Fruit fly (Drosophila melanogaster) whole organism, embryonic: ENCODE results near the gene SP1173.
A peak's percentile ranks its signal among the peaks of the same experiment; 100 is the strongest.

Experiments
- Antp ChIP-seq: fragments of 200-800 bp; sonication (Bioruptor generic); optimal IDR thresholded peaks from 3 replicates; lab custom pipeline; 2016; ENCODE audit warnings: missing biosample characterization, missing genetic modification characterization
- Awh ChIP-seq: fragments of 200-800 bp; sonication (Bioruptor generic); IDR thresholded peaks from 2 replicates; pipeline ENCODE4, ENCODE4 v1.3.6; 2022; ENCODE audit warnings: missing biosample characterization, missing genetic modification characterization
- B-H2 ChIP-seq: fragments of 200-800 bp; sonication (Bioruptor generic); optimal IDR thresholded peaks from 2 replicates; lab custom pipeline; 2018; ENCODE audit warnings: missing biosample characterization, mild to moderate bottlenecking, missing genetic modification characterization
- CG14710 ChIP-seq: fragments of 200-800 bp; sonication (Bioruptor generic); optimal IDR thresholded peaks from 3 replicates; lab custom pipeline; 2019; ENCODE audit warnings: missing biosample characterization, mild to moderate bottlenecking, missing genetic modification characterization, moderate library complexity
- CG14965 ChIP-seq: fragments of 200-800 bp; sonication (Bioruptor generic); optimal IDR thresholded peaks from 2 replicates; lab custom pipeline; 2016; ENCODE audit warnings: missing biosample characterization, missing genetic modification characterization, borderline replicate concordance
- CG15011 ChIP-seq: fragments of 200-800 bp; sonication (Bioruptor generic); optimal IDR thresholded peaks from 3 replicates; lab custom pipeline; 2018; ENCODE audit warnings: missing biosample characterization, mild to moderate bottlenecking, missing genetic modification characterization
- CG17385 ChIP-seq: fragments of 200-800 bp; sonication (Bioruptor generic); optimal IDR thresholded peaks from 3 replicates; lab custom pipeline; 2018; ENCODE audit warnings: missing biosample characterization, mild to moderate bottlenecking, missing genetic modification characterization
- CG17568 ChIP-seq: fragments of 200-800 bp; sonication (Bioruptor generic); optimal IDR thresholded peaks from 2 replicates; lab custom pipeline; 2018; ENCODE audit warnings: missing biosample characterization, mild to moderate bottlenecking, missing genetic modification characterization, moderate library complexity
- CG31388 ChIP-seq: fragments of 200-800 bp; sonication (Bioruptor generic); optimal IDR thresholded peaks from 2 replicates; lab custom pipeline; 2016; ENCODE audit warnings: missing biosample characterization, missing genetic modification characterization
- CG32532 ChIP-seq: fragments of 200-800 bp; sonication (Bioruptor generic); IDR thresholded peaks from 2 replicates; pipeline ENCODE4 v1.3.6; 2022; ENCODE audit warnings: missing biosample characterization, missing genetic modification characterization
- CG3281 ChIP-seq: fragments of 200-800 bp; sonication (Bioruptor generic); optimal IDR thresholded peaks from 3 replicates; lab custom pipeline; 2017; ENCODE audit warnings: missing biosample characterization, mild to moderate bottlenecking, missing genetic modification characterization
- CG33557 ChIP-seq: fragments of 200-800 bp; sonication (Bioruptor generic); optimal IDR thresholded peaks from 2 replicates; lab custom pipeline; 2019; ENCODE audit warnings: missing biosample characterization, mild to moderate bottlenecking, missing genetic modification characterization, moderate library complexity
- CG3726 ChIP-seq: fragments of 200-800 bp; sonication (Bioruptor generic); IDR thresholded peaks from 3 replicates; pipeline ENCODE4, ENCODE4 v1.3.6; 2022; ENCODE audit warnings: missing biosample characterization, missing genetic modification characterization
- CG3838 ChIP-seq: fragments of 200-800 bp; sonication (Bioruptor generic); optimal IDR thresholded peaks from 3 replicates; lab custom pipeline; 2016; ENCODE audit warnings: missing biosample characterization, missing genetic modification characterization
- CG3995 ChIP-seq: fragments of 200-800 bp; sonication (Bioruptor generic); optimal IDR thresholded peaks from 3 replicates; lab custom pipeline; 2016; ENCODE audit warnings: missing biosample characterization, missing genetic modification characterization
- CG6654 ChIP-seq: fragments of 200-800 bp; sonication (Bioruptor generic); optimal IDR thresholded peaks from 2 replicates; lab custom pipeline; 2017; ENCODE audit warnings: missing biosample characterization, mild to moderate bottlenecking, missing genetic modification characterization
- CG9437 ChIP-seq: fragments of 200-800 bp; sonication (Bioruptor generic); optimal IDR thresholded peaks from 2 replicates; lab custom pipeline; 2018; ENCODE audit warnings: missing biosample characterization, mild to moderate bottlenecking, missing genetic modification characterization
- CG9727 ChIP-seq: fragments of 200-800 bp; sonication (Bioruptor generic); optimal IDR thresholded peaks from 3 replicates; lab custom pipeline; 2017; ENCODE audit warnings: missing biosample characterization, mild to moderate bottlenecking, missing genetic modification characterization
- CG9876 ChIP-seq: fragments of 200-800 bp; sonication (Bioruptor generic); optimal IDR thresholded peaks from 2 replicates; lab custom pipeline; 2016; ENCODE audit warnings: missing biosample characterization, missing genetic modification characterization
- CG9932 ChIP-seq: fragments of 200-800 bp; sonication (Bioruptor generic); IDR thresholded peaks from 2 replicates; pipeline ENCODE4 v1.3.6; 2022; ENCODE audit warnings: missing biosample characterization, missing genetic modification characterization
- Dbx ChIP-seq: fragments of 200-800 bp; sonication (Bioruptor generic); IDR thresholded peaks from 3 replicates; pipeline ENCODE4 v1.3.6; 2022; ENCODE audit warnings: missing biosample characterization, missing genetic modification characterization
- Gug ChIP-seq: fragments of 200-800 bp; sonication (Bioruptor generic); IDR thresholded peaks from 4 replicates; pipeline ENCODE4 v1.3.6; 2022; ENCODE audit warnings: missing biosample characterization, missing genetic modification characterization
- H15 ChIP-seq: fragments of 200-800 bp; sonication (Bioruptor generic); IDR thresholded peaks from 3 replicates; pipeline ENCODE4 v1.3.6; 2022; ENCODE audit warnings: missing biosample characterization, missing genetic modification characterization
- Hmx ChIP-seq: fragments of 200-800 bp; sonication (Bioruptor generic); optimal IDR thresholded peaks from 2 replicates; lab custom pipeline; 2016; ENCODE audit warnings: missing biosample characterization, missing genetic modification characterization
- Hsf ChIP-seq: fragments of 200-800 bp; sonication (Bioruptor generic); optimal IDR thresholded peaks from 3 replicates; lab custom pipeline; 2016; ENCODE audit warnings: missing biosample characterization, missing genetic modification characterization
- Mad ChIP-seq: fragments of 200-800 bp; sonication (Bioruptor generic); optimal IDR thresholded peaks from 2 replicates; lab custom pipeline; 2016; ENCODE audit warnings: missing biosample characterization, missing genetic modification characterization
- Sox100B ChIP-seq: fragments of 200-800 bp; sonication (Bioruptor generic); optimal IDR thresholded peaks from 3 replicates; lab custom pipeline; 2018; ENCODE audit warnings: missing biosample characterization, mild to moderate bottlenecking, missing genetic modification characterization
- Sry-β ChIP-seq: fragments of 200-800 bp; sonication (Bioruptor generic); optimal IDR thresholded peaks from 2 replicates; lab custom pipeline; 2018; ENCODE audit warnings: missing biosample characterization, mild to moderate bottlenecking, missing genetic modification characterization, moderate library complexity
- Stat92E ChIP-seq, 3 experiments: fragments of >200 bp in 2 of 3; fragments of 200-800 bp in 1 of 3; sonication (Bioruptor generic) in 1 of 3; optimal IDR thresholded peaks; 2 replicates each; lab custom pipeline; 2017 to 2019; ENCODE audit warnings: missing biosample characterization in 3 of 3, missing genetic modification characterization in 3 of 3, mild to moderate bottlenecking in 1 of 3, moderate library complexity in 1 of 3
- Tbp ChIP-seq: fragments of >200 bp; optimal IDR thresholded peaks from 2 replicates; lab custom pipeline; 2018; ENCODE audit warnings: missing biosample characterization, missing genetic modification characterization
- al ChIP-seq: fragments of 200-800 bp; sonication (Bioruptor generic); IDR thresholded peaks from 2 replicates; pipeline ENCODE4 v1.3.6; 2022; ENCODE audit warnings: missing biosample characterization, missing genetic modification characterization
- br ChIP-seq: fragments of >200 bp; optimal IDR thresholded peaks from 2 replicates; lab custom pipeline; 2017
- danr ChIP-seq: fragments of 200-800 bp; sonication (Bioruptor generic); IDR thresholded peaks from 2 replicates; pipeline ENCODE4 v1.3.6; 2022; ENCODE audit warnings: missing biosample characterization, missing genetic modification characterization
- dimm ChIP-seq: fragments of 200-800 bp; sonication (Bioruptor generic); IDR thresholded peaks from 2 replicates; pipeline ENCODE4 v1.3.6; 2022; ENCODE audit warnings: missing biosample characterization, missing genetic modification characterization
- exex ChIP-seq: fragments of 200-800 bp; sonication (Bioruptor generic); optimal IDR thresholded peaks from 4 replicates; lab custom pipeline; 2018; ENCODE audit warnings: missing biosample characterization, mild to moderate bottlenecking, missing genetic modification characterization, moderate library complexity
- fru ChIP-seq: fragments of >200 bp; optimal IDR thresholded peaks from 2 replicates; lab custom pipeline; 2017
- gfzf ChIP-seq: fragments of 200-800 bp; sonication (Bioruptor generic); optimal IDR thresholded peaks from 2 replicates; lab custom pipeline; 2016; ENCODE audit warnings: missing biosample characterization, mild to moderate bottlenecking, missing genetic modification characterization, moderate library complexity
- hb ChIP-seq: fragments of 200-800 bp; sonication (Bioruptor generic); IDR thresholded peaks from 3 replicates; pipeline ENCODE4 v1.3.6; 2022; ENCODE audit warnings: missing biosample characterization, missing genetic modification characterization; ENCODE audit not compliant: partially characterized antibody
- hth ChIP-seq: fragments of >200 bp; optimal IDR thresholded peaks from 2 replicates; lab custom pipeline; 2017; ENCODE audit warnings: inconsistent platforms
- lbe ChIP-seq: fragments of 200-800 bp; sonication (Bioruptor generic); optimal IDR thresholded peaks from 2 replicates; lab custom pipeline; 2016; ENCODE audit warnings: missing biosample characterization, mild to moderate bottlenecking, missing genetic modification characterization
- maf-S ChIP-seq: fragments of 200-800 bp; sonication (Bioruptor generic); optimal IDR thresholded peaks from 2 replicates; lab custom pipeline; 2016; ENCODE audit warnings: missing biosample characterization, missing genetic modification characterization
- odd ChIP-seq: fragments of 200-800 bp; sonication (Bioruptor generic); optimal IDR thresholded peaks from 2 replicates; lab custom pipeline; 2017; ENCODE audit warnings: missing biosample characterization, mild to moderate bottlenecking, missing genetic modification characterization
- org-1 ChIP-seq: fragments of 200-800 bp; sonication (Bioruptor generic); optimal IDR thresholded peaks from 2 replicates; lab custom pipeline; 2017; ENCODE audit warnings: missing biosample characterization, missing genetic modification characterization
- pros ChIP-seq: fragments of 200-800 bp; sonication (Bioruptor generic); optimal IDR thresholded peaks from 3 replicates; lab custom pipeline; 2019; ENCODE audit warnings: missing biosample characterization, mild to moderate bottlenecking, missing genetic modification characterization, moderate library complexity
- row ChIP-seq: fragments of 200-800 bp; sonication (Bioruptor generic); IDR thresholded peaks from 3 replicates; pipeline ENCODE4 v1.3.6; 2022; ENCODE audit warnings: missing biosample characterization, missing genetic modification characterization
- sc ChIP-seq, 3 experiments: fragments of >200 bp in 2 of 3; fragments of 200-800 bp in 1 of 3; sonication (Bioruptor generic) in 1 of 3; optimal IDR thresholded peaks; 2 replicates in 2 of 3; 3 replicates in 1 of 3; lab custom pipeline; 2017; ENCODE audit warnings: mild to moderate bottlenecking in 1 of 3, missing biosample characterization in 1 of 3, missing genetic modification characterization in 1 of 3, missing genetic modification reagents in 1 of 3
- sima ChIP-seq: fragments of 200-800 bp; sonication (Bioruptor generic); optimal IDR thresholded peaks from 2 replicates; lab custom pipeline; 2016; ENCODE audit warnings: missing biosample characterization, missing genetic modification characterization
- sna ChIP-seq: fragments of 200-800 bp; sonication (Bioruptor generic); IDR thresholded peaks from 2 replicates; pipeline ENCODE4 v1.3.6; 2022; ENCODE audit warnings: missing biosample characterization, missing genetic modification characterization; ENCODE audit not compliant: partially characterized antibody
- sug ChIP-seq: fragments of 200-800 bp; optimal IDR thresholded peaks from 2 replicates; lab custom pipeline; 2019; ENCODE audit warnings: missing biosample characterization, mild to moderate bottlenecking, missing genetic modification characterization, moderate library complexity
- unpg ChIP-seq: fragments of 200-800 bp; sonication (Bioruptor generic); optimal IDR thresholded peaks from 3 replicates; lab custom pipeline; 2018; ENCODE audit warnings: missing biosample characterization, mild to moderate bottlenecking, missing genetic modification characterization, moderate library complexity
- z ChIP-seq: fragments of 200-800 bp; sonication (Bioruptor generic); IDR thresholded peaks from 3 replicates; pipeline ENCODE4 v1.3.6; 2022; ENCODE audit warnings: missing biosample characterization, missing genetic modification characterization
- zen ChIP-seq: fragments of 200-800 bp; sonication (Bioruptor generic); optimal IDR thresholded peaks from 3 replicates; lab custom pipeline; 2018; ENCODE audit warnings: missing biosample characterization, mild to moderate bottlenecking, missing genetic modification characterization, moderate library complexity

The SP1173 gene

dm6 chr3L:6705865-6706264 is 2.5 kb upstream of the SP1173 start (continued):
- no peak for TF ChIP-seq sima (GFP tag; lab: Kevin White, UChicago)
- TF ChIP-seq CG14965 (GFP tag; lab: Kevin White, UChicago), result no peak
- TF ChIP-seq Antp (GFP tag; lab: Kevin White, UChicago), result peak; percentile 44
- no peak for TF ChIP-seq Stat92E (GFP tag; optimal IDR thresholded peaks at IDR 0.05; lab: Kevin White, UChicago)
- peak; percentile 42; the same call in 1 of the 2 replicates for TF ChIP-seq danr (GFP tag; lab: Robert Waterston, UW)
- TF ChIP-seq Gug (GFP tag; lab: Robert Waterston, UW), result no peak
- TF ChIP-seq Tbp, result no peak
- TF ChIP-seq row (GFP tag; lab: Robert Waterston, UW), result peak; percentile 75
- TF ChIP-seq CG3281 (GFP tag; lab: Kevin White, UChicago), result peak; percentile 13
- no peak for TF ChIP-seq CG15011 (GFP tag; lab: Kevin White, UChicago)
- no peak for TF ChIP-seq hth (lab: Kevin White, UChicago)
- no peak for TF ChIP-seq lbe (GFP tag; lab: Kevin White, UChicago)
- TF ChIP-seq sna (GFP tag; lab: Robert Waterston, UW), result no peak
- no peak for TF ChIP-seq exex (tag; lab: Kevin White, UChicago)
- TF ChIP-seq z (GFP tag; lab: Robert Waterston, UW), result no peak
- TF ChIP-seq CG6654 (GFP tag; lab: Kevin White, UChicago), result no peak
- TF ChIP-seq zen, result peak; percentile 51
- no peak for TF ChIP-seq CG31388
- TF ChIP-seq sug (tag; lab: Kevin White, UChicago), result peak; percentile 31
- TF ChIP-seq Sox100B, result peak; percentile 69
- TF ChIP-seq CG33557 (GFP tag; lab: Kevin White, UChicago), result no peak
- TF ChIP-seq pros (GFP tag; lab: Kevin White, UChicago), result no peak
- peak; percentile 12 for TF ChIP-seq CG9437 (GFP tag; lab: Kevin White, UChicago)
- TF ChIP-seq maf-S, result peak; percentile 2
- peak; percentile 69 for TF ChIP-seq unpg
- TF ChIP-seq Awh (GFP tag; lab: Robert Waterston, UW), result no peak
- TF ChIP-seq fru (lab: Kevin White, UChicago), result no peak
- TF ChIP-seq Sry-β, result no peak
- TF ChIP-seq CG9727, result peak; percentile 50
- peak; percentile 70 for TF ChIP-seq CG17385 (GFP tag; lab: Kevin White, UChicago)
- TF ChIP-seq dimm (GFP tag; lab: Robert Waterston, UW), result no peak
- no peak for TF ChIP-seq al (GFP tag; lab: Robert Waterston, UW)
- TF ChIP-seq CG3838 (GFP tag; lab: Kevin White, UChicago), result no peak
- peak; percentile 31 for TF ChIP-seq Hsf (GFP tag; lab: Kevin White, UChicago)
- TF ChIP-seq CG17568 (GFP tag; lab: Kevin White, UChicago), result peak; percentile 19
- peak; percentile 44 for TF ChIP-seq CG14710
- TF ChIP-seq gfzf (GFP tag; lab: Kevin White, UChicago), result no peak
- TF ChIP-seq odd (GFP tag; lab: Kevin White, UChicago), result peak; percentile 64
- no peak for TF ChIP-seq Hmx (GFP tag; lab: Kevin White, UChicago)
- TF ChIP-seq B-H2 (GFP tag; lab: Kevin White, UChicago), result no peak
- TF ChIP-seq H15, result 0 out of 3 replicates have a peak, but pooled peaks have one; percentile 19
- TF ChIP-seq CG32532 (GFP tag; lab: Robert Waterston, UW), result no peak
- no peak for TF ChIP-seq hb
- no peak for TF ChIP-seq CG3726 (GFP tag; lab: Robert Waterston, UW)
- no peak for TF ChIP-seq CG9876 (GFP tag; lab: Kevin White, UChicago)
- TF ChIP-seq CG3995 (GFP tag; lab: Kevin White, UChicago), result no peak
- peak; percentile 45; the same call in 1 of the 3 replicates for TF ChIP-seq Dbx (GFP tag; lab: Robert Waterston, UW)
- TF ChIP-seq Mad (GFP tag; lab: Kevin White, UChicago), result peak; percentile 11
- TF ChIP-seq br (lab: Kevin White, UChicago), result no peak
- no peak for TF ChIP-seq CG9932 (GFP tag; lab: Robert Waterston, UW)
- TF ChIP-seq sc (optimal IDR thresholded peaks at IDR 0.05; lab: Kevin White, UChicago), result no peak
- peak; percentile 12 for TF ChIP-seq sc (GFP tag; optimal IDR thresholded peaks at IDR 0.05; lab: Kevin White, UChicago)
- TF ChIP-seq org-1 (GFP tag; lab: Kevin White, UChicago), result peak; percentile 15
